ENCODE assay signal across 3 worm cellular contexts in the genomic region with DNA sequence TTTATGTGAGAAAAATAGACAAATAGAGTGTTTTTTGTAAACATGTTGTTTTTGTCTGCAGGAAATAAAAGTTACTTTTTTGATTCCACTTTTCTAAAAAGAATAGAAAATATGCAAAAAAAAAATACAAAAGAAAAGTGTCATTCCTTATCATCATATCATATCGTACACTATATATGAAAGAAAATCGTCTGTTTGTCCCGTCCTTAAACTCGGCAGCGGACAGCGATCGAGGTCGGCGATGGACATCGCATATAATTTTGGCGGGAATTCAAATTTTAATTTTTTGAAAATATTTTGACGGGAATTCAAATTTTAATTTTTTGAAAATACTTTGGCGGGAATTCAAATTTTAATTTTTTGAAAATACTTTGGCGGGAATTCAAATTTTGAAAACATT.
TF ChIP-seq lines count a peak whose summit lies in the region.

No protein-coding gene starts in this region.

TF ChIP-seq in whole organism, L1 larva, 84 proteins besides CTCF, POLR2A, EP300 and RAD21:
- no peak for TF ChIP-seq vab-15 (tag; optimal IDR thresholded peaks at IDR 0.05; lab: Kevin White, UChicago)
- TF ChIP-seq snpc-4 (tag; optimal IDR thresholded peaks at IDR 0.05; lab: Kevin White, UChicago) = peak; percentile 0

TF ChIP-seq in whole organism, L4 larva, 104 proteins besides CTCF, POLR2A, EP300 and RAD21:
- TF ChIP-seq Y105C5A.15 (GFP tag; IDR thresholded peaks at IDR 0.05; lab: Robert Waterston, UW) (no peak), snpc-1.2 (GFP tag; IDR thresholded peaks at IDR 0.05; lab: Robert Waterston, UW) (peak; percentile 75)

TF ChIP-seq in whole organism, young adult, 124 proteins besides CTCF, POLR2A, EP300 and RAD21:
- TF ChIP-seq nhr-90 (tag; optimal IDR thresholded peaks at IDR 0.05; lab: Kevin White, UChicago) (no peak), snpc-4 (GFP tag; optimal IDR thresholded peaks at IDR 0.05; lab: Kevin White, UChicago) (no peak), snpc-4 (tag; optimal IDR thresholded peaks at IDR 0.05; lab: Kevin White, UChicago) (peak; percentile 43 to 88 (median 57)), attf-6 (GFP tag; IDR thresholded peaks at IDR 0.05; lab: Robert Waterston, UW) (peak; percentile 70), akir-1 (GFP tag; optimal IDR thresholded peaks at IDR 0.05; lab: Kevin White, UChicago) (no peak)
